Fruit fly (Drosophila melanogaster) whole organism, prepupa: ENCODE measurements around the gene Grip.

Experiments
- Blimp-1 ChIP-seq: fragments of 200-800 bp; sonication (Bioruptor generic); optimal IDR thresholded peaks from 3 replicates; lab custom pipeline; 2017; ENCODE audit warnings: missing biosample characterization, missing genetic modification characterization, mild to moderate bottlenecking, moderate library complexity, missing genetic modification reagents
- CG10631 ChIP-seq: fragments of 200-800 bp; sonication (Bioruptor generic); optimal IDR thresholded peaks from 2 replicates; lab custom pipeline; 2016; ENCODE audit warnings: missing biosample characterization, missing genetic modification characterization
- CG10669 ChIP-seq: fragments of 200-800 bp; sonication (Bioruptor generic); optimal IDR thresholded peaks from 3 replicates; lab custom pipeline; 2018; ENCODE audit warnings: missing biosample characterization, mild to moderate bottlenecking, missing genetic modification characterization, moderate library complexity
- CG11294 ChIP-seq: fragments of 200-800 bp; sonication (Bioruptor generic); IDR thresholded peaks from 2 replicates; pipeline ENCODE4 v1.3.6; 2022; ENCODE audit warnings: missing biosample characterization, missing genetic modification characterization
- CG11902 ChIP-seq: fragments of 200-800 bp; sonication (Bioruptor generic); optimal IDR thresholded peaks from 3 replicates; lab custom pipeline; 2016; ENCODE audit warnings: missing biosample characterization, missing genetic modification characterization
- CG15336 ChIP-seq: fragments of 200-800 bp; sonication (Bioruptor generic); IDR thresholded peaks from 2 replicates; pipeline ENCODE4 v1.3.6; 2022; ENCODE audit warnings: missing biosample characterization, missing genetic modification characterization
- CG1621 ChIP-seq: fragments of 200-800 bp; sonication (Bioruptor generic); optimal IDR thresholded peaks from 3 replicates; lab custom pipeline; 2018; ENCODE audit warnings: missing biosample characterization, mild to moderate bottlenecking, missing genetic modification characterization
- CG16779 ChIP-seq: fragments of 200-800 bp; sonication (Bioruptor generic); optimal IDR thresholded peaks from 3 replicates; lab custom pipeline; 2017; ENCODE audit warnings: missing biosample characterization, mild to moderate bottlenecking, missing genetic modification characterization
- CG3032 ChIP-seq: fragments of 200-800 bp; optimal IDR thresholded peaks from 2 replicates; lab custom pipeline; 2019; ENCODE audit warnings: missing biosample characterization, mild to moderate bottlenecking, missing genetic modification characterization, moderate library complexity
- CG31627 ChIP-seq: fragments of 200-800 bp; sonication (Bioruptor generic); optimal IDR thresholded peaks from 3 replicates; lab custom pipeline; 2016; ENCODE audit warnings: missing biosample characterization, missing genetic modification characterization
- CG32006 ChIP-seq: fragments of 200-800 bp; sonication (Bioruptor generic); optimal IDR thresholded peaks from 3 replicates; lab custom pipeline; 2017; ENCODE audit warnings: missing biosample characterization, mild to moderate bottlenecking, missing genetic modification characterization
- CG34406 ChIP-seq: fragments of 200-800 bp; sonication (Bioruptor generic); optimal IDR thresholded peaks from 3 replicates; lab custom pipeline; 2016; ENCODE audit warnings: missing biosample characterization, missing genetic modification characterization
- CG4318 ChIP-seq: fragments of 200-800 bp; sonication (Bioruptor generic); optimal IDR thresholded peaks from 3 replicates; lab custom pipeline; 2017; ENCODE audit warnings: missing biosample characterization, mild to moderate bottlenecking, missing genetic modification characterization
- CG6163 ChIP-seq: fragments of 200-800 bp; sonication (Bioruptor generic); IDR thresholded peaks from 3 replicates; pipeline ENCODE4 v1.3.6; 2022; ENCODE audit warnings: missing biosample characterization, missing genetic modification characterization
- CG6792 ChIP-seq: fragments of 200-800 bp; sonication (Bioruptor generic); optimal IDR thresholded peaks from 3 replicates; lab custom pipeline; 2016; ENCODE audit warnings: missing biosample characterization, missing genetic modification characterization
- CG6808 ChIP-seq: fragments of 200-800 bp; sonication (Bioruptor generic); optimal IDR thresholded peaks from 3 replicates; lab custom pipeline; 2017; ENCODE audit warnings: missing biosample characterization, missing genetic modification characterization, mild to moderate bottlenecking, moderate library complexity, missing genetic modification reagents
- CG7368 ChIP-seq: fragments of 200-800 bp; sonication (Bioruptor generic); optimal IDR thresholded peaks from 3 replicates; lab custom pipeline; 2016; ENCODE audit warnings: missing biosample characterization, missing genetic modification characterization
- CG8319 ChIP-seq: fragments of 200-800 bp; sonication (Bioruptor generic); optimal IDR thresholded peaks from 3 replicates; lab custom pipeline; 2016; ENCODE audit warnings: missing biosample characterization, missing genetic modification characterization
- CG9139 ChIP-seq: fragments of 200-800 bp; sonication (Bioruptor generic); optimal IDR thresholded peaks from 3 replicates; lab custom pipeline; 2017; ENCODE audit warnings: missing biosample characterization, mild to moderate bottlenecking, missing genetic modification characterization
- Eip75B ChIP-seq: fragments of 200-800 bp; sonication (Bioruptor generic); optimal IDR thresholded peaks from 3 replicates; lab custom pipeline; 2016; ENCODE audit warnings: missing biosample characterization, missing genetic modification characterization
- Eip78C ChIP-seq: fragments of 200-800 bp; sonication (Bioruptor generic); peaks from one replicate; lab custom pipeline; 2016; ENCODE audit warnings: missing biosample characterization, missing genetic modification characterization
- Eip93F ChIP-seq: fragments of 200-800 bp; sonication (Bioruptor generic); optimal IDR thresholded peaks from 2 replicates; lab custom pipeline; 2016; ENCODE audit warnings: missing biosample characterization, mild to moderate bottlenecking, missing genetic modification characterization
- Ets21C ChIP-seq: fragments of 200-800 bp; sonication (Bioruptor generic); optimal IDR thresholded peaks from 3 replicates; lab custom pipeline; 2016; ENCODE audit warnings: missing biosample characterization, missing genetic modification characterization
- Gug ChIP-seq: fragments of 200-800 bp; sonication (Bioruptor generic); IDR thresholded peaks from 2 replicates; pipeline ENCODE4 v1.3.6; 2022; ENCODE audit warnings: missing biosample characterization, missing genetic modification characterization
- Hr38 ChIP-seq: sonication (Bioruptor generic); optimal IDR thresholded peaks from 2 replicates; lab custom pipeline; 2016; ENCODE audit warnings: missing biosample characterization, missing genetic modification characterization
- Hr4 ChIP-seq: fragments of 200-800 bp; sonication (Bioruptor generic); optimal IDR thresholded peaks from 3 replicates; lab custom pipeline; 2016; ENCODE audit warnings: missing biosample characterization, missing genetic modification characterization
- Lpt ChIP-seq: fragments of 200-800 bp; sonication (Bioruptor generic); optimal IDR thresholded peaks from 3 replicates; lab custom pipeline; 2016; ENCODE audit warnings: missing biosample characterization, missing genetic modification characterization
- OdsH ChIP-seq: fragments of 200-800 bp; sonication (Bioruptor generic); optimal IDR thresholded peaks from 3 replicates; lab custom pipeline; 2016; ENCODE audit warnings: missing biosample characterization, missing genetic modification characterization
- Smox ChIP-seq: fragments of 200-800 bp; sonication (Bioruptor generic); optimal IDR thresholded peaks from 3 replicates; lab custom pipeline; 2016; ENCODE audit warnings: missing biosample characterization, missing genetic modification characterization
- Sox102F ChIP-seq: fragments of 200-800 bp; sonication (Bioruptor generic); optimal IDR thresholded peaks from 2 replicates; lab custom pipeline; 2016; ENCODE audit warnings: missing biosample characterization, mild to moderate bottlenecking, missing genetic modification characterization
- Sox14 ChIP-seq: fragments of 200-800 bp; sonication (Bioruptor generic); optimal IDR thresholded peaks from 3 replicates; lab custom pipeline; 2016; ENCODE audit warnings: missing biosample characterization, missing genetic modification characterization
- achi ChIP-seq: fragments of 200-800 bp; sonication (Bioruptor generic); optimal IDR thresholded peaks from 3 replicates; lab custom pipeline; 2016; ENCODE audit warnings: missing biosample characterization, missing genetic modification characterization
- acj6 ChIP-seq: fragments of 200-800 bp; sonication (Bioruptor generic); optimal IDR thresholded peaks from 3 replicates; lab custom pipeline; 2016; ENCODE audit warnings: missing biosample characterization, missing genetic modification characterization
- cyc ChIP-seq: fragments of 200-800 bp; sonication (Bioruptor generic); optimal IDR thresholded peaks from 3 replicates; lab custom pipeline; 2016; ENCODE audit warnings: missing biosample characterization, missing genetic modification characterization
- dac ChIP-seq: fragments of 200-800 bp; sonication (Bioruptor generic); optimal IDR thresholded peaks from 2 replicates; lab custom pipeline; 2017; ENCODE audit warnings: missing biosample characterization, mild to moderate bottlenecking, missing genetic modification characterization
- dsx ChIP-seq: fragments of 200-800 bp; optimal IDR thresholded peaks from 3 replicates; lab custom pipeline; 2019; ENCODE audit warnings: missing biosample characterization, mild to moderate bottlenecking, missing genetic modification characterization, moderate library complexity; ENCODE audit not compliant: poor library complexity, severe bottlenecking
- eg ChIP-seq: fragments of 200-800 bp; sonication (Bioruptor generic); IDR thresholded peaks from 3 replicates; pipeline ENCODE4 v1.3.6; 2022; ENCODE audit warnings: missing biosample characterization, missing genetic modification characterization
- esn ChIP-seq: fragments of 200-800 bp; sonication (Bioruptor generic); optimal IDR thresholded peaks from 2 replicates; lab custom pipeline; 2016; ENCODE audit warnings: missing biosample characterization, mild to moderate bottlenecking, missing genetic modification characterization, moderate library complexity
- fd59A ChIP-seq: fragments of 200-800 bp; sonication (Bioruptor generic); optimal IDR thresholded peaks from 2 replicates; lab custom pipeline; 2017; ENCODE audit warnings: missing biosample characterization, mild to moderate bottlenecking, missing genetic modification characterization, missing genetic modification reagents
- fd85E ChIP-seq: fragments of 200-800 bp; sonication (Bioruptor generic); optimal IDR thresholded peaks from 3 replicates; lab custom pipeline; 2016; ENCODE audit warnings: missing biosample characterization, missing genetic modification characterization
- fkh ChIP-seq: fragments of 200-800 bp; sonication (Bioruptor generic); optimal IDR thresholded peaks from 3 replicates; lab custom pipeline; 2017; ENCODE audit warnings: missing biosample characterization, mild to moderate bottlenecking, missing genetic modification characterization, moderate library complexity
- lz ChIP-seq: fragments of 200-800 bp; sonication (Bioruptor generic); optimal IDR thresholded peaks from 3 replicates; lab custom pipeline; 2016; ENCODE audit warnings: missing biosample characterization, missing genetic modification characterization
- pdm3 ChIP-seq: fragments of 200-800 bp; sonication (Bioruptor generic); optimal IDR thresholded peaks from 3 replicates; lab custom pipeline; 2016; ENCODE audit warnings: missing biosample characterization, missing genetic modification characterization
- salr ChIP-seq, 2 experiments: fragments of 200-800 bp; sonication (Bioruptor generic); optimal IDR thresholded peaks; 3 replicates each; lab custom pipeline; 2016 to 2018; ENCODE audit warnings: missing biosample characterization in 2 of 2, missing genetic modification characterization in 2 of 2, mild to moderate bottlenecking in 1 of 2
- spab ChIP-seq: fragments of 200-800 bp; sonication (Bioruptor generic); optimal IDR thresholded peaks from 2 replicates; lab custom pipeline; 2017; ENCODE audit warnings: missing biosample characterization, mild to moderate bottlenecking, missing genetic modification characterization, missing genetic modification reagents
- svp ChIP-seq: fragments of 200-800 bp; sonication (Bioruptor generic); peaks from one replicate; lab custom pipeline; 2016; ENCODE audit warnings: missing biosample characterization, missing genetic modification characterization
- topi ChIP-seq: fragments of 200-800 bp; sonication (Bioruptor generic); optimal IDR thresholded peaks from 3 replicates; lab custom pipeline; 2016; ENCODE audit warnings: missing biosample characterization, missing genetic modification characterization
- vri ChIP-seq: fragments of 200-800 bp; sonication (Bioruptor generic); optimal IDR thresholded peaks from 3 replicates; lab custom pipeline; 2016; ENCODE audit warnings: missing biosample characterization, mild to moderate bottlenecking, missing genetic modification characterization

Grip gene

dm6 chrX:5923124-5923523 is 43.0 kb upstream of the Grip start (continued):
- TF ChIP-seq Ets21C (GFP tag; lab: Kevin White, UChicago) (peak; percentile 75), achi (GFP tag; lab: Kevin White, UChicago) (peak; percentile 64), eg (GFP tag; lab: Robert Waterston, UW) (peak; percentile 38; the same call in 1 of the 3 replicates), pdm3 (GFP tag; lab: Kevin White, UChicago) (peak; percentile 75), cyc (GFP tag; lab: Kevin White, UChicago) (peak; percentile 84), CG32006 (GFP tag; lab: Kevin White, UChicago) (peak; percentile 52), dac (GFP tag; lab: Kevin White, UChicago) (no peak), vri (GFP tag; lab: Kevin White, UChicago) (peak; percentile 48), OdsH (peak; percentile 73), CG8319 (GFP tag; lab: Kevin White, UChicago) (peak; percentile 71), acj6 (peak; percentile 79), CG6808 (no peak), dsx (peak; percentile 60), salr (GFP tag; optimal IDR thresholded peaks at IDR 0.05; lab: Kevin White, UChicago) (no peak), CG3032 (peak; percentile 54), CG7368 (GFP tag; lab: Kevin White, UChicago) (peak; percentile 64), Eip93F (GFP tag; lab: Kevin White, UChicago) (peak; percentile 47), CG1621 (tag; lab: Kevin White, UChicago) (peak; percentile 20), CG15336 (GFP tag; lab: Robert Waterston, UW) (0 out of 2 replicates have a peak, but pooled peaks have one; percentile 21), Sox102F (GFP tag; lab: Kevin White, UChicago) (peak; percentile 82), Eip75B (GFP tag; lab: Kevin White, UChicago) (peak; percentile 81), CG16779 (tag; lab: Kevin White, UChicago) (peak; percentile 36), Eip78C (GFP tag; lab: Kevin White, UChicago) (peak; percentile 94), Smox (GFP tag; lab: Kevin White, UChicago) (peak; percentile 80), CG34406 (GFP tag; lab: Kevin White, UChicago) (peak; percentile 68), CG6163 (GFP tag; lab: Robert Waterston, UW) (peak; percentile 78), Lpt (GFP tag; lab: Kevin White, UChicago) (peak; percentile 4), Hr4 (GFP tag; lab: Kevin White, UChicago) (peak; percentile 35), svp (peak; percentile 90), spab (GFP tag; lab: Kevin White, UChicago) (peak; percentile 23), fd85E (GFP tag; lab: Kevin White, UChicago) (peak; percentile 4), CG11902 (GFP tag; lab: Kevin White, UChicago) (peak; percentile 71), fkh (GFP tag; lab: Kevin White, UChicago) (no peak), CG10631 (GFP tag; lab: Kevin White, UChicago) (peak; percentile 59), CG11294 (GFP tag; lab: Robert Waterston, UW) (no peak)

dm6 chrX:5924378-5924777 is 41.7 kb upstream of the Grip start:
- TF ChIP-seq CG4318 (peak; percentile 37), CG11294 (GFP tag; lab: Robert Waterston, UW) (no peak; the same call in 1 of the 2 replicates), esn (GFP tag; lab: Kevin White, UChicago) (no peak), Hr38 (GFP tag; lab: Kevin White, UChicago) (no peak), Sox14 (GFP tag; lab: Kevin White, UChicago) (peak; percentile 63), CG10669 (GFP tag; lab: Kevin White, UChicago) (no peak), Gug (GFP tag; lab: Robert Waterston, UW) (peak; percentile 68), CG34406 (GFP tag; lab: Kevin White, UChicago) (no peak), dsx (no peak), CG31627 (no peak), spab (GFP tag; lab: Kevin White, UChicago) (no peak), CG32006 (GFP tag; lab: Kevin White, UChicago) (peak; percentile 62), topi (GFP tag; lab: Kevin White, UChicago) (no peak), CG9139 (GFP tag; lab: Kevin White, UChicago) (no peak), fd59A (no peak), Ets21C (GFP tag; lab: Kevin White, UChicago) (no peak), CG1621 (tag; lab: Kevin White, UChicago) (no peak), CG6792 (GFP tag; lab: Kevin White, UChicago) (peak; percentile 33), cyc (GFP tag; lab: Kevin White, UChicago) (no peak), achi (GFP tag; lab: Kevin White, UChicago) (peak; percentile 65), Eip75B (GFP tag; lab: Kevin White, UChicago) (peak; percentile 35), eg (GFP tag; lab: Robert Waterston, UW) (peak; percentile 65), salr (GFP tag; optimal IDR thresholded peaks at IDR 0.05; lab: Kevin White, UChicago) (peak in 1 of 2 experiments; percentile 58), dac (GFP tag; lab: Kevin White, UChicago) (no peak), lz (GFP tag; lab: Kevin White, UChicago) (no peak), CG8319 (GFP tag; lab: Kevin White, UChicago) (no peak), Blimp-1 (GFP tag; lab: Kevin White, UChicago) (no peak), Eip78C (GFP tag; lab: Kevin White, UChicago) (peak; percentile 76), Smox (GFP tag; lab: Kevin White, UChicago) (no peak), svp (no peak)
